Worm (Caenorhabditis elegans): ENCODE measurements around the gene F18E3.12.

DNA sequence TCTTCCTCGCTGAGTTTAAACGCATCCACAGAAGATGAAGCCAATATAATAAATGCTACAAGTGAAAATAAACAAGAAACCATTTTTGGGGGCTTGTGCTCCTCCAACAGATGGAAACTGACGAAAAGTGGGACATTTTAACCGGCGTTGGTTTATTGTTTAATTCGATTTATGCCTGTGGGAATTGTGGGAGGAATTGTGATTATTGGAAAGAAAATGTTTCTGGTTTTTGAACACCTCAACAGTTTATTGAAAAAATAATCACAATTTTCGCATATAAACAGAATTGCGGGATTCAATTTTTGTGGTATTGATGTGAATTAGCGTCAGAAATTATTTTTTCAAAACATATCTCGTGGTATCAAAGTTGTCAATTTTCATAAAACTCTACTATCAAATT, 39.5 kb downstream of the F18E3.12 start, which contains the start of gene try-8:
- TF ChIP-seq elt-1 (tag; optimal IDR thresholded peaks at IDR 0.05): no peak
- no peak for TF ChIP-seq unc-39 (tag; optimal IDR thresholded peaks at IDR 0.05)
- no peak for TF ChIP-seq skn-1 (tag; optimal IDR thresholded peaks at IDR 0.05)
- TF ChIP-seq unc-62 (GFP tag; optimal IDR thresholded peaks at IDR 0.05): no peak
